Fruit fly (Drosophila melanogaster): ENCODE data around the gene Obp83b.

Gene Obp83b

dm6 chr3R:5976717-5977116 lies at the start of gene Obp83b:
Obp83b (minus strand) TSS chr3R:5976817.
- no peak for TF ChIP-seq dsf (GFP tag; optimal IDR thresholded peaks at IDR 0.05; ENCODE audit: borderline replicate concordance)
- no peak for TF ChIP-seq pan (optimal IDR thresholded peaks at IDR 0.05)
- no peak for TF ChIP-seq brk (GFP tag; optimal IDR thresholded peaks at IDR 0.05)
- no peak for TF ChIP-seq rgr (GFP tag; optimal IDR thresholded peaks at IDR 0.05)
- no peak for TF ChIP-seq sage (GFP tag; optimal IDR thresholded peaks at IDR 0.05)
- no peak for TF ChIP-seq dmrt93B (GFP tag; optimal IDR thresholded peaks at IDR 0.05)
- no peak for TF ChIP-seq foxo (GFP tag; optimal IDR thresholded peaks at IDR 0.05)

- no peak for TF ChIP-seq OdsH (GFP tag; optimal IDR thresholded peaks at IDR 0.05)
- TF ChIP-seq Dfd (GFP tag; optimal IDR thresholded peaks at IDR 0.05): no peak
- TF ChIP-seq woc (GFP tag; optimal IDR thresholded peaks at IDR 0.05): no peak
- TF ChIP-seq psq (GFP tag; optimal IDR thresholded peaks at IDR 0.05): no peak
- no peak for TF ChIP-seq foxo (GFP tag; optimal IDR thresholded peaks at IDR 0.05)
- no peak for TF ChIP-seq CG32264 (GFP tag; optimal IDR thresholded peaks at IDR 0.05)
- no peak for TF ChIP-seq Mio (GFP tag; optimal IDR thresholded peaks at IDR 0.05)
- no peak for TF ChIP-seq rgr (GFP tag; optimal IDR thresholded peaks at IDR 0.05)
- no peak for TF ChIP-seq GATAd (GFP tag; optimal IDR thresholded peaks at IDR 0.05)
Measured at dm6 chr3R:6025227-6025626, 48.6 kb upstream of the Obp83b start.

- TF ChIP-seq Abd-B (GFP tag; optimal IDR thresholded peaks at IDR 0.05) (no peak), dmrt93B (GFP tag; optimal IDR thresholded peaks at IDR 0.05) (no peak), sv (GFP tag; optimal IDR thresholded peaks at IDR 0.05) (no peak), CrebA (GFP tag; optimal IDR thresholded peaks at IDR 0.05; ENCODE audit: borderline replicate concordance) (no peak), Dfd (GFP tag; optimal IDR thresholded peaks at IDR 0.05) (no peak), Dif (GFP tag; optimal IDR thresholded peaks at IDR 0.05; ENCODE audit: partially characterized antibody) (no peak), Myc (optimal IDR thresholded peaks at IDR 0.05) (no peak), br (GFP tag; optimal IDR thresholded peaks at IDR 0.05) (no peak), woc (GFP tag; optimal IDR thresholded peaks at IDR 0.05) (no peak), dsf (GFP tag; optimal IDR thresholded peaks at IDR 0.05; ENCODE audit: borderline replicate concordance) (no peak), CG9705 (GFP tag; optimal IDR thresholded peaks at IDR 0.05) (no peak), GATAd (GFP tag; optimal IDR thresholded peaks at IDR 0.05) (no peak), usp (GFP tag; optimal IDR thresholded peaks at IDR 0.05) (no peak), lola (GFP tag; optimal IDR thresholded peaks at IDR 0.05) (no peak)
Measured at dm6 chr3R:6011832-6012231, 35.2 kb upstream of the Obp83b start, which contains the start of gene CG10280. CG10280 (minus strand) TSS chr3R:6011932.

- no peak for TF ChIP-seq Hr83 (GFP tag; optimal IDR thresholded peaks at IDR 0.05; ENCODE audit: poor library complexity, severe bottlenecking)
- no peak for TF ChIP-seq Mio (GFP tag; optimal IDR thresholded peaks at IDR 0.05)
- no peak for TF ChIP-seq Vsx2 (GFP tag; optimal IDR thresholded peaks at IDR 0.05; ENCODE audit: partially characterized antibody)
- TF ChIP-seq h (GFP tag; optimal IDR thresholded peaks at IDR 0.05): no peak
- TF ChIP-seq Abd-B (GFP tag; optimal IDR thresholded peaks at IDR 0.05): no peak
- TF ChIP-seq Dif (GFP tag; optimal IDR thresholded peaks at IDR 0.05; ENCODE audit: partially characterized antibody): no peak
- no peak for TF ChIP-seq dmrt93B (GFP tag; optimal IDR thresholded peaks at IDR 0.05)
Measured at dm6 chr3R:6009510-6010407, 33.1 kb upstream of the Obp83b start.

- TF ChIP-seq Sp1 (GFP tag; optimal IDR thresholded peaks at IDR 0.05) (peak; percentile 28), Rel (GFP tag; optimal IDR thresholded peaks at IDR 0.05) (no peak), Rel (tag; optimal IDR thresholded peaks at IDR 0.05) (peak; percentile 41), br (GFP tag; optimal IDR thresholded peaks at IDR 0.05) (no peak), HLH106 (tag; optimal IDR thresholded peaks at IDR 0.05) (peak; percentile 15)
Measured at dm6 chr3R:6008202-6009062, 31.8 kb upstream of the Obp83b start, which contains the start of gene Rm62. Rm62 (minus strand) TSS chr3R:6008579.
